Fruit fly (Drosophila melanogaster) whole organism, embryonic: ENCODE results near the gene Sec61alpha.
A peak's percentile ranks its signal among the peaks of the same experiment; 100 is the strongest.

Source experiments
- Antp ChIP-seq: fragments of 200-800 bp; sonication (Bioruptor generic); optimal IDR thresholded peaks from 3 replicates; lab custom pipeline; 2016; ENCODE audit warnings: missing biosample characterization, missing genetic modification characterization
- Atf6 ChIP-seq: fragments of 200-800 bp; sonication (Bioruptor generic); IDR thresholded peaks from 2 replicates; pipeline ENCODE4 v1.3.6; 2022; ENCODE audit warnings: missing biosample characterization, missing genetic modification characterization
- Bgb ChIP-seq: fragments of 200-800 bp; sonication (Bioruptor generic); IDR thresholded peaks from 2 replicates; pipeline ENCODE4 v1.3.6; 2022; ENCODE audit warnings: missing biosample characterization, missing genetic modification characterization; ENCODE audit not compliant: partially characterized antibody
- CG10267 ChIP-seq: fragments of 200-800 bp; sonication (Bioruptor generic); optimal IDR thresholded peaks from 2 replicates; lab custom pipeline; 2018; ENCODE audit warnings: missing biosample characterization, mild to moderate bottlenecking, missing genetic modification characterization, moderate library complexity
- CG14710 ChIP-seq: fragments of 200-800 bp; sonication (Bioruptor generic); optimal IDR thresholded peaks from 3 replicates; lab custom pipeline; 2019; ENCODE audit warnings: missing biosample characterization, mild to moderate bottlenecking, missing genetic modification characterization, moderate library complexity
- CG1647 ChIP-seq: fragments of 200-800 bp; sonication (Bioruptor generic); optimal IDR thresholded peaks from 3 replicates; lab custom pipeline; 2016; ENCODE audit warnings: missing biosample characterization, missing genetic modification characterization
- CG17361 ChIP-seq: fragments of 200-800 bp; sonication (Bioruptor generic); IDR thresholded peaks from 3 replicates; pipeline ENCODE4 v1.3.6; 2022; ENCODE audit warnings: missing biosample characterization, missing genetic modification characterization
- CG17385 ChIP-seq: fragments of 200-800 bp; sonication (Bioruptor generic); optimal IDR thresholded peaks from 3 replicates; lab custom pipeline; 2018; ENCODE audit warnings: missing biosample characterization, mild to moderate bottlenecking, missing genetic modification characterization
- CG2120 ChIP-seq: fragments of 200-800 bp; sonication (Bioruptor generic); optimal IDR thresholded peaks from 3 replicates; lab custom pipeline; 2016; ENCODE audit warnings: missing biosample characterization, missing genetic modification characterization
- CG2199 ChIP-seq: fragments of 200-800 bp; sonication (Bioruptor generic); IDR thresholded peaks from 3 replicates; pipeline ENCODE4 v1.3.6; 2022; ENCODE audit warnings: missing biosample characterization, missing genetic modification characterization
- CG2712 ChIP-seq: fragments of 200-800 bp; optimal IDR thresholded peaks from 3 replicates; lab custom pipeline; 2019; ENCODE audit warnings: missing biosample characterization, mild to moderate bottlenecking, missing genetic modification characterization, moderate library complexity
- CG3065 ChIP-seq: fragments of 200-800 bp; sonication (Bioruptor generic); optimal IDR thresholded peaks from 2 replicates; lab custom pipeline; 2016; ENCODE audit warnings: missing biosample characterization, missing genetic modification characterization
- CG32772 ChIP-seq: fragments of 200-800 bp; sonication (Bioruptor generic); IDR thresholded peaks from 2 replicates; pipeline ENCODE4 v1.3.6; 2022; ENCODE audit warnings: missing biosample characterization, missing genetic modification characterization
- CG42726 ChIP-seq: fragments of 200-800 bp; sonication (Bioruptor generic); IDR thresholded peaks from 2 replicates; pipeline ENCODE4 v1.3.6; 2022; ENCODE audit warnings: missing biosample characterization, missing genetic modification characterization; ENCODE audit not compliant: partially characterized antibody
- CG4730 ChIP-seq: fragments of 200-800 bp; sonication (Bioruptor generic); IDR thresholded peaks from 2 replicates; pipeline ENCODE4 v1.3.6; 2022; ENCODE audit warnings: missing biosample characterization, missing genetic modification characterization
- CG6175 ChIP-seq: fragments of 200-800 bp; sonication (Bioruptor generic); IDR thresholded peaks from 3 replicates; pipeline ENCODE4 v1.3.6; 2022; ENCODE audit warnings: missing biosample characterization, missing genetic modification characterization
- CG7928 ChIP-seq: fragments of 200-800 bp; sonication (Bioruptor generic); optimal IDR thresholded peaks from 2 replicates; lab custom pipeline; 2017; ENCODE audit warnings: missing biosample characterization, mild to moderate bottlenecking, missing genetic modification characterization
- CG7987 ChIP-seq: fragments of 200-800 bp; sonication (Bioruptor generic); optimal IDR thresholded peaks from 2 replicates; lab custom pipeline; 2018; ENCODE audit warnings: missing biosample characterization, mild to moderate bottlenecking, missing genetic modification characterization, moderate library complexity
- CG8478 ChIP-seq: fragments of >200 bp; optimal IDR thresholded peaks from 2 replicates; lab custom pipeline; 2018
- Dref ChIP-seq: fragments of 200-800 bp; sonication (Bioruptor generic); IDR thresholded peaks from 2 replicates; pipeline ENCODE4 v1.3.6; 2022; ENCODE audit warnings: missing biosample characterization, missing genetic modification characterization
- Drgx ChIP-seq: fragments of 200-800 bp; sonication (Bioruptor generic); IDR thresholded peaks from 2 replicates; pipeline ENCODE4 v1.3.6; 2022; ENCODE audit warnings: missing biosample characterization, missing genetic modification characterization
- Ets65A ChIP-seq: fragments of 200-800 bp; sonication (Bioruptor generic); peaks from one replicate; lab custom pipeline; 2016; ENCODE audit warnings: missing biosample characterization, missing genetic modification characterization
- HLH3B ChIP-seq: fragments of 200-800 bp; sonication (Bioruptor generic); IDR thresholded peaks from 2 replicates; pipeline ENCODE4 v1.3.6; 2022; ENCODE audit warnings: missing biosample characterization, missing genetic modification characterization
- Med ChIP-seq: fragments of 200-800 bp; sonication (Bioruptor generic); peaks from one replicate; lab custom pipeline; 2016; ENCODE audit warnings: missing biosample characterization, missing genetic modification characterization, mild to moderate bottlenecking, inconsistent platforms, moderate library complexity
- NC2β ChIP-seq: fragments of 200-800 bp; sonication (Bioruptor generic); optimal IDR thresholded peaks from 2 replicates; lab custom pipeline; 2016; ENCODE audit warnings: missing biosample characterization, missing genetic modification characterization
- Rfx ChIP-seq: fragments of 200-800 bp; sonication (Bioruptor generic); IDR thresholded peaks from 2 replicates; pipeline ENCODE4 v1.3.6; 2022; ENCODE audit warnings: missing biosample characterization, missing genetic modification characterization
- Rx ChIP-seq: fragments of 200-800 bp; sonication (Bioruptor generic); IDR thresholded peaks from 2 replicates; pipeline ENCODE4 v1.3.6; 2022; ENCODE audit warnings: missing biosample characterization, missing genetic modification characterization
- Scr ChIP-seq: fragments of 200-800 bp; sonication (Bioruptor generic); IDR thresholded peaks from 2 replicates; pipeline ENCODE4 v1.3.6; 2022; ENCODE audit warnings: missing biosample characterization, missing genetic modification characterization; ENCODE audit not compliant: partially characterized antibody
- Xrp1 ChIP-seq: fragments of 200-800 bp; sonication (Bioruptor generic); IDR thresholded peaks from 2 replicates; pipeline ENCODE4 v1.3.6; 2022; ENCODE audit warnings: missing biosample characterization, missing genetic modification characterization
- bab2 ChIP-seq: fragments of 200-800 bp; sonication (Bioruptor generic); optimal IDR thresholded peaks from 2 replicates; lab custom pipeline; 2016; ENCODE audit warnings: missing biosample characterization, missing genetic modification characterization
- chif ChIP-seq, 2 experiments: fragments of 200-800 bp; sonication (Bioruptor generic); optimal IDR thresholded peaks; 3 replicates each; lab custom pipeline; 2016; ENCODE audit warnings: missing biosample characterization in 2 of 2, missing genetic modification characterization in 2 of 2
- fru ChIP-seq: fragments of >200 bp; optimal IDR thresholded peaks from 2 replicates; lab custom pipeline; 2017
- grau ChIP-seq: fragments of 200-800 bp; optimal IDR thresholded peaks from 3 replicates; lab custom pipeline; 2019; ENCODE audit warnings: missing biosample characterization, mild to moderate bottlenecking, missing genetic modification characterization, moderate library complexity
- gsb ChIP-seq: fragments of 200-800 bp; sonication (Bioruptor generic); IDR thresholded peaks from 2 replicates; pipeline ENCODE4 v1.3.6; 2022; ENCODE audit warnings: missing biosample characterization, missing genetic modification characterization
- gsb-n ChIP-seq: fragments of 200-800 bp; sonication (Bioruptor generic); optimal IDR thresholded peaks from 3 replicates; lab custom pipeline; 2018; ENCODE audit warnings: missing biosample characterization, mild to moderate bottlenecking, missing genetic modification characterization
- ham ChIP-seq: fragments of 200-800 bp; sonication (Bioruptor generic); IDR thresholded peaks from 2 replicates; pipeline ENCODE4 v1.3.6; 2022; ENCODE audit warnings: missing biosample characterization, missing genetic modification characterization
- hbn ChIP-seq: fragments of 200-800 bp; sonication (Bioruptor generic); IDR thresholded peaks from 2 replicates; pipeline ENCODE4 v1.3.6; 2022; ENCODE audit warnings: missing biosample characterization, missing genetic modification characterization; ENCODE audit not compliant: partially characterized antibody
- jumu ChIP-seq: fragments of 200-800 bp; sonication (Bioruptor generic); optimal IDR thresholded peaks from 3 replicates; lab custom pipeline; 2016; ENCODE audit warnings: missing biosample characterization, missing genetic modification characterization
- lab ChIP-seq: fragments of 200-800 bp; sonication (Bioruptor generic); optimal IDR thresholded peaks from 3 replicates; lab custom pipeline; 2017; ENCODE audit warnings: missing biosample characterization, missing genetic modification characterization, mild to moderate bottlenecking, moderate library complexity, missing genetic modification reagents
- lov ChIP-seq, 2 experiments: fragments of 200-800 bp in 1 of 2; fragments of >200 bp in 1 of 2; sonication (Bioruptor generic) in 1 of 2; IDR thresholded peaks in 1 of 2; optimal IDR thresholded peaks in 1 of 2; 2 replicates in 1 of 2; 3 replicates in 1 of 2; pipeline versions ENCODE4 v1.3.6 to Lab custom; 2017 to 2022; ENCODE audit warnings: missing biosample characterization in 1 of 2, missing genetic modification characterization in 1 of 2
- prd ChIP-seq, 3 experiments: fragments of >200 bp in 2 of 3; fragments of 200-800 bp in 1 of 3; sonication (Bioruptor generic) in 1 of 3; optimal IDR thresholded peaks in 2 of 3; IDR thresholded peaks in 1 of 3; 2 replicates in 2 of 3; 3 replicates in 1 of 3; pipeline versions ENCODE4 v1.3.6 to Lab custom; 2017 to 2022; ENCODE audit warnings: missing biosample characterization in 1 of 3, missing genetic modification characterization in 1 of 3
- pum ChIP-seq: fragments of 200-800 bp; sonication (Bioruptor generic); optimal IDR thresholded peaks from 2 replicates; lab custom pipeline; 2016; ENCODE audit warnings: missing biosample characterization, missing genetic modification characterization
- pzg ChIP-seq: fragments of 200-800 bp; sonication (Bioruptor generic); optimal IDR thresholded peaks from 3 replicates; lab custom pipeline; 2018; ENCODE audit warnings: missing biosample characterization, mild to moderate bottlenecking, missing genetic modification characterization, moderate library complexity
- ranshi ChIP-seq: fragments of 200-800 bp; sonication (Bioruptor generic); IDR thresholded peaks from 2 replicates; pipeline ENCODE4 v1.3.6; 2022; ENCODE audit warnings: missing biosample characterization, missing genetic modification characterization
- row ChIP-seq: fragments of 200-800 bp; sonication (Bioruptor generic); IDR thresholded peaks from 3 replicates; pipeline ENCODE4 v1.3.6; 2022; ENCODE audit warnings: missing biosample characterization, missing genetic modification characterization
- salm ChIP-seq: fragments of 200-800 bp; sonication (Bioruptor generic); optimal IDR thresholded peaks from 2 replicates; lab custom pipeline; 2018; ENCODE audit warnings: missing biosample characterization, mild to moderate bottlenecking, missing genetic modification characterization
- seq ChIP-seq: fragments of 200-800 bp; sonication (Bioruptor generic); IDR thresholded peaks from 2 replicates; pipeline ENCODE4 v1.3.6; 2022; ENCODE audit warnings: missing biosample characterization, missing genetic modification characterization
- sna ChIP-seq: fragments of 200-800 bp; sonication (Bioruptor generic); IDR thresholded peaks from 2 replicates; pipeline ENCODE4 v1.3.6; 2022; ENCODE audit warnings: missing biosample characterization, missing genetic modification characterization; ENCODE audit not compliant: partially characterized antibody
- vvl ChIP-seq: fragments of 200-800 bp; sonication (Bioruptor generic); IDR thresholded peaks from 2 replicates; pipeline ENCODE4 v1.3.6; 2022; ENCODE audit warnings: missing biosample characterization, missing genetic modification characterization
- wek ChIP-seq: fragments of 200-800 bp; sonication (Bioruptor generic); optimal IDR thresholded peaks from 3 replicates; lab custom pipeline; 2018; ENCODE audit warnings: missing biosample characterization, mild to moderate bottlenecking, missing genetic modification characterization, moderate library complexity

The Sec61alpha gene

dm6 chr2L:6481310-6481738, 949 bp upstream of the Sec61alpha start (continued):
- TF ChIP-seq Atf6 (GFP tag; lab: Robert Waterston, UW), result peak; percentile 53; the same call in 1 of the 2 replicates
- no peak for TF ChIP-seq bab2 (GFP tag; lab: Kevin White, UChicago)
- peak; percentile 63; the same call in 1 of the 2 replicates for TF ChIP-seq Bgb (GFP tag; lab: Robert Waterston, UW)
- TF ChIP-seq CG1647 (GFP tag; lab: Kevin White, UChicago), result peak; percentile 7
- TF ChIP-seq Dref (GFP tag; lab: Robert Waterston, UW), result peak; percentile 38; the same call in 1 of the 2 replicates
- TF ChIP-seq hbn (GFP tag; lab: Robert Waterston, UW), result peak; percentile 35
- TF ChIP-seq fru (lab: Kevin White, UChicago), result no peak
- no peak for TF ChIP-seq chif (GFP tag; optimal IDR thresholded peaks at IDR 0.05; lab: Kevin White, UChicago)
- no peak for TF ChIP-seq gsb (GFP tag; lab: Robert Waterston, UW)
- peak; percentile 51 for TF ChIP-seq vvl (GFP tag; lab: Robert Waterston, UW)
- no peak for TF ChIP-seq jumu (GFP tag; lab: Kevin White, UChicago)
- peak; percentile 46; the same call in 1 of the 2 replicates for TF ChIP-seq Rfx
- TF ChIP-seq CG6175 (GFP tag; lab: Robert Waterston, UW), result 0 out of 3 replicates have a peak, but pooled peaks have one; percentile 33
- TF ChIP-seq Xrp1 (GFP tag; lab: Robert Waterston, UW), result 0 out of 2 replicates have a peak, but pooled peaks have one; percentile 15
- TF ChIP-seq lov (optimal IDR thresholded peaks at IDR 0.05; lab: Kevin White, UChicago), result no peak
- TF ChIP-seq lov (GFP tag; IDR thresholded peaks at IDR 0.05; lab: Robert Waterston, UW), result 0 out of 3 replicates have a peak, but pooled peaks have one; percentile 39
- peak; percentile 34; the same call in 1 of the 2 replicates for TF ChIP-seq Drgx (GFP tag; lab: Robert Waterston, UW)
- no peak for TF ChIP-seq CG10267 (tag; lab: Kevin White, UChicago)
- peak; percentile 79 for TF ChIP-seq Ets65A (GFP tag; lab: Kevin White, UChicago)
- no peak for TF ChIP-seq prd (optimal IDR thresholded peaks at IDR 0.05; lab: Kevin White, UChicago)
- no peak for TF ChIP-seq prd (GFP tag; IDR thresholded peaks at IDR 0.05; lab: Robert Waterston, UW)
- TF ChIP-seq ham (GFP tag; lab: Robert Waterston, UW), result no peak
- peak; percentile 65 for TF ChIP-seq pzg
- TF ChIP-seq CG32772 (GFP tag; lab: Robert Waterston, UW), result peak; percentile 75
- peak; percentile 28 for TF ChIP-seq salm (tag; lab: Kevin White, UChicago)
- no peak for TF ChIP-seq CG3065 (GFP tag; lab: Kevin White, UChicago)
- TF ChIP-seq NC2β (GFP tag; lab: Kevin White, UChicago), result no peak
- no peak for TF ChIP-seq grau (tag; lab: Kevin White, UChicago)
- no peak for TF ChIP-seq CG17385
- no peak for TF ChIP-seq CG17361
- 0 out of 2 replicates have a peak, but pooled peaks have one; percentile 11 for TF ChIP-seq seq (GFP tag; lab: Robert Waterston, UW)
- TF ChIP-seq CG2712 (tag; lab: Kevin White, UChicago), result no peak
- TF ChIP-seq wek (GFP tag; lab: Kevin White, UChicago), result no peak
- 0 out of 2 replicates have a peak, but pooled peaks have one; percentile 55 for TF ChIP-seq CG42726 (GFP tag; lab: Robert Waterston, UW)
- no peak for TF ChIP-seq Scr
- TF ChIP-seq HLH3B, result 0 out of 2 replicates have a peak, but pooled peaks have one; percentile 7
- TF ChIP-seq CG2199 (GFP tag; lab: Robert Waterston, UW), result 0 out of 3 replicates have a peak, but pooled peaks have one; percentile 30
- no peak for TF ChIP-seq Rx (GFP tag; lab: Robert Waterston, UW)
- peak; percentile 3 for TF ChIP-seq CG14710 (tag; lab: Kevin White, UChicago)
- TF ChIP-seq CG2120 (GFP tag; lab: Kevin White, UChicago), result peak; percentile 16
- TF ChIP-seq gsb-n, result peak; percentile 47
- TF ChIP-seq row (GFP tag; lab: Robert Waterston, UW), result peak; percentile 22; the same call in 1 of the 3 replicates
- TF ChIP-seq Med (GFP tag; lab: Kevin White, UChicago), result peak; percentile 81
- TF ChIP-seq sna, result peak; percentile 25
- no peak for TF ChIP-seq Antp (GFP tag; lab: Kevin White, UChicago)
- peak; percentile 71 for TF ChIP-seq CG8478 (lab: Kevin White, UChicago)
- TF ChIP-seq pum (GFP tag; lab: Kevin White, UChicago), result no peak
- 0 out of 2 replicates have a peak, but pooled peaks have one; percentile 40 for TF ChIP-seq ranshi
- no peak for TF ChIP-seq CG7928
- peak; percentile 4 for TF ChIP-seq CG7987
- no peak for TF ChIP-seq CG4730 (GFP tag; lab: Robert Waterston, UW)
- peak; percentile 62 for TF ChIP-seq lab (GFP tag; lab: Kevin White, UChicago)
